Worm (Caenorhabditis elegans) whole organism, L1 larva: ENCODE measurements around the gene R13A5.7.

ENCODE experiments used
- ama-1 ChIP-seq: fragments of 150-350 bp; optimal IDR thresholded peaks from 2 replicates; lab custom pipeline; 2014
- lin-13 ChIP-seq: fragments of 150-350 bp; optimal IDR thresholded peaks from 2 replicates; lab custom pipeline; 2014; ENCODE audit warnings: missing biosample characterization, missing genetic modification reagents, missing genetic modification characterization
- lin-15B ChIP-seq: fragments of 150-350 bp; sonication (generic microtip); optimal IDR thresholded peaks from 3 replicates; lab custom pipeline; 2014; ENCODE audit warnings: missing biosample characterization, missing genetic modification characterization
- lin-39 ChIP-seq: fragments of 150-350 bp; optimal IDR thresholded peaks from 2 replicates; lab custom pipeline; 2014; ENCODE audit warnings: missing biosample characterization, missing genetic modification reagents, missing genetic modification characterization

DNA sequence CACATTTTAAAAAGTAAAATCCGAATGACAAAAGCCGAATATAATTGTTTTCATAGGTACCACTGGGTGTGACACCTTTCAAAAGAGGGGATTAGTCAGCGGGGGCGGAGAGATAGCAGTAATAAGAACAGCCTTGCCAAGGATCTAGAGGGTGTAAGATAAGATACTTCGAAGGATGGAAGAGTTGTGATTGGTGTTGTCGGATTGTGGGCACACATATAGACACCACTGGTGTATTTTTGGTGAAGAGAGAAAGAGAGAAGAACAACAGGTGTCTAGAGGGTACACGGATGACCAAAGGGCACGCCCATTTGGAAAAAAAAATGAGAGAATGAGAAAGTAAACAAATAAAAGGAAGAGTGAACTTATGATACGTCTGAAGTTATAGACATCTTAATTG lies 24.7 kb downstream of the R13A5.7 start:
- TF ChIP-seq lin-13 (GFP tag; lab: Kevin White, UChicago) (no peak), lin-15B (tag; lab: Kevin White, UChicago) (no peak), ama-1 (no peak), lin-39 (tag; lab: Kevin White, UChicago) (no peak)
